Fruit fly (Drosophila melanogaster) whole organism, embryonic: Measurements from ENCODE around the gene GstD5.

Experiments
- CG10147 ChIP-seq: fragments of 200-800 bp; sonication (Bioruptor generic); optimal IDR thresholded peaks from 2 replicates; lab custom pipeline; 2019; ENCODE audit warnings: missing biosample characterization, mild to moderate bottlenecking, missing genetic modification characterization, moderate library complexity
- trh ChIP-seq: fragments of 200-800 bp; sonication (Bioruptor generic); optimal IDR thresholded peaks from 2 replicates; lab custom pipeline; 2016; ENCODE audit warnings: missing biosample characterization, missing genetic modification characterization

DNA sequence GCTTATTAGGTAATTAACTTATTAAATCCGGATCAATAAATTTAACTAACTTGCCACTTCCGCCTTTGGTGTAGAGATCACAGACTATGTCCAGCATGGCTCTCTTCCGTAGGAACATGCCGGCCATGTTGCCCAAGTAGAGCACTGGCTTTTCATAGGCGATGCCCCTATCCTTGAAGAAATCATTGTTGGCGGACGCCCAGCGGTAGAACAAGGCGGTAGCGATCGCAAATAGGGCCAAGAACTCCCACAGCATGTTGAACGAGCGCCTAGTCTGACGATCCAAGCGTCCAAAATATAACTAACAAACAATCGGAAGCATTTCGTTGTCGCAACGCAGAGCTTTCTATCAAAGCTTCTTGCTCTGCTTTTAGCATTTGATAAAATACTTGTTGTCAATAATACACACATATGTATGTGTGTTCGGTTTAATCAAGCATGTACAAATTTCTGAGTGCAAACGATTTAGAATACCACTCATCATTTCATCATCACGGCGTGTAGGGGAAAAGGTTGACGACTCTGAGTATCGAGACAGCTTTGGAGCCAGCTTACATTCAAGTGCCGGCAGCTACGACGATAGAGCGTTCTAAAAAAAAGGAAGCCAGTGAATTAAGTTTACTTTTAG, 23.2 kb downstream of the GstD5 start, which contains the start of gene Cyp9f3:
- no peak for TF ChIP-seq CG10147 (GFP tag; lab: Kevin White, UChicago)
- TF ChIP-seq trh (GFP tag; lab: Kevin White, UChicago), result no peak
